Worm (Caenorhabditis elegans) whole organism, late embryonic: Measurements from ENCODE around the gene fbxc-15.

Source experiments
- ceh-14 ChIP-seq: sonication (generic microtip); optimal IDR thresholded peaks from 2 replicates; lab custom pipeline; 2016; ENCODE audit warnings: missing genotype, missing genetic modification characterization, missing compliant biosample characterization
- ceh-24 ChIP-seq: sonication (generic microtip); optimal IDR thresholded peaks from 2 replicates; lab custom pipeline; 2016; ENCODE audit warnings: mild to moderate bottlenecking, missing genetic modification characterization, missing compliant biosample characterization
- ceh-31 ChIP-seq: sonication (generic microtip); optimal IDR thresholded peaks from 2 replicates; lab custom pipeline; 2016; ENCODE audit warnings: missing genetic modification characterization, missing compliant biosample characterization
- ceh-9 ChIP-seq: sonication (generic microtip); optimal IDR thresholded peaks from 2 replicates; lab custom pipeline; 2016; ENCODE audit warnings: mild to moderate bottlenecking, missing genetic modification characterization, inconsistent platforms, missing compliant biosample characterization
- hlh-30 ChIP-seq: sonication (generic microtip); optimal IDR thresholded peaks from 2 replicates; lab custom pipeline; 2017; ENCODE audit warnings: antibody characterized with exemption, missing genetic modification characterization, missing compliant biosample characterization; ENCODE audit not compliant: insufficient read depth
- nhr-11 ChIP-seq: fragments of 150-350 bp; optimal IDR thresholded peaks from 2 replicates; lab custom pipeline; 2014; ENCODE audit warnings: missing biosample characterization, missing genetic modification characterization
- pha-4 ChIP-seq: fragments of 150-350 bp; optimal IDR thresholded peaks from 2 replicates; lab custom pipeline; 2018; ENCODE audit warnings: missing biosample characterization, missing genetic modification reagents, missing genetic modification characterization
- rnt-1 ChIP-seq: sonication (generic microtip); optimal IDR thresholded peaks from 2 replicates; lab custom pipeline; 2016; ENCODE audit warnings: missing genetic modification characterization, missing compliant biosample characterization
- syd-9 ChIP-seq: sonication (generic microtip); optimal IDR thresholded peaks from 2 replicates; lab custom pipeline; 2016; ENCODE audit warnings: mild to moderate bottlenecking, missing genetic modification characterization, moderate library complexity, missing compliant biosample characterization
- tbx-7 ChIP-seq: sonication (generic microtip); optimal IDR thresholded peaks from 2 replicates; lab custom pipeline; 2016; ENCODE audit warnings: missing genotype, missing genetic modification characterization, missing compliant biosample characterization
- unc-86 ChIP-seq: sonication (generic microtip); optimal IDR thresholded peaks from 2 replicates; lab custom pipeline; 2016; ENCODE audit warnings: missing genetic modification characterization, missing compliant biosample characterization

DNA sequence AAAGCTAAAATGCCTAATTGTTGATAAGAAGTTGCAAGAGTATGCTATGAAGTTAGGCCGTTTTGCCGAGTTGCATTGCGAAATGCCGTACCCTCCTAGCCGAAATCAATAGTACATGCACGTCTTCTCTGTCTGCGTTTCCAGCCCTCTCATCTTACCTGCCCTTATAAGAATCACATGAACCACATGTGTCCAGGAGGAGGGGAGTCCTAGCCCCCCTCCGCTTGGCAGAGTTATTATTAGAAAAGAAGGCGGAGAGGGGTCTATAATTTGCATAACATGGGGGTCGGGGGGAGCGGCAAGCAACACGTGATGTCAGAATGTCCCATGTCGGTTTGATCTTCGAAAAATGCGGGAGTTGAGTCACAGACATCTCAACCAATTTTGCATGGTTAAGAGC is 26.2 kb upstream of the fbxc-15 start:
- TF ChIP-seq syd-9 (tag; lab: Kevin White, UChicago) = no peak
- TF ChIP-seq hlh-30 (tag; lab: Kevin White, UChicago) = peak; percentile 60
- no peak for TF ChIP-seq ceh-24 (tag; lab: Kevin White, UChicago)
- no peak for TF ChIP-seq ceh-14 (tag; lab: Kevin White, UChicago)
- TF ChIP-seq ceh-31 (tag; lab: Kevin White, UChicago) = no peak
- TF ChIP-seq ceh-9 = no peak
- no peak for TF ChIP-seq tbx-7 (tag; lab: Kevin White, UChicago)
- no peak for TF ChIP-seq rnt-1 (tag; lab: Kevin White, UChicago)
- TF ChIP-seq pha-4 (tag; lab: Kevin White, UChicago) = no peak
- no peak for TF ChIP-seq unc-86 (tag; lab: Kevin White, UChicago)
- no peak for TF ChIP-seq nhr-11
